Fruit fly (Drosophila melanogaster) whole organism, wandering third instar larva: Measurements from ENCODE around the gene CG18262.

Experiments used
- CrebA ChIP-seq: fragments of 200-800 bp; sonication (Bioruptor generic); optimal IDR thresholded peaks from 2 replicates; lab custom pipeline; 2016; ENCODE audit warnings: missing biosample characterization, mild to moderate bottlenecking, missing genetic modification characterization, borderline replicate concordance
- Dfd ChIP-seq: fragments of >200 bp; optimal IDR thresholded peaks from 2 replicates; lab custom pipeline; 2017; ENCODE audit warnings: missing biosample characterization, missing genetic modification characterization
- Dif ChIP-seq: fragments of 200-275, 200-300 bp; sonication (Bioruptor generic); optimal IDR thresholded peaks from 2 replicates; lab custom pipeline; 2018; ENCODE audit warnings: missing biosample characterization, missing genetic modification characterization; ENCODE audit not compliant: partially characterized antibody
- GATAd ChIP-seq: sonication (Bioruptor generic); optimal IDR thresholded peaks from 2 replicates; lab custom pipeline; 2016; ENCODE audit warnings: missing biosample characterization, missing genetic modification characterization
- HLH106 ChIP-seq: fragments of 200-800 bp; optimal IDR thresholded peaks from 3 replicates; lab custom pipeline; 2019; ENCODE audit warnings: missing biosample characterization, mild to moderate bottlenecking, missing genetic modification characterization, moderate library complexity
- Hnf4 ChIP-seq: fragments of 200-800 bp; sonication (Bioruptor generic); optimal IDR thresholded peaks from 2 replicates; lab custom pipeline; 2016; ENCODE audit warnings: missing biosample characterization, mild to moderate bottlenecking, missing genetic modification characterization
- Myc ChIP-seq: fragments of >200 bp; optimal IDR thresholded peaks from 2 replicates; lab custom pipeline; 2017
- N ChIP-seq: fragments of >200 bp; optimal IDR thresholded peaks from 2 replicates; lab custom pipeline; 2018; ENCODE audit warnings: missing biosample characterization, missing external identifiers, missing genetic modification characterization
- OdsH ChIP-seq: fragments of 200-800 bp; sonication (Bioruptor generic); optimal IDR thresholded peaks from 2 replicates; lab custom pipeline; 2016; ENCODE audit warnings: missing biosample characterization, mild to moderate bottlenecking, missing genetic modification characterization
- Rel ChIP-seq, 2 experiments: fragments of 200-800 bp; sonication (Bioruptor generic) in 1 of 2; optimal IDR thresholded peaks; 2 replicates in 1 of 2; 3 replicates in 1 of 2; lab custom pipeline; 2016 to 2019; ENCODE audit warnings: mild to moderate bottlenecking in 2 of 2, missing biosample characterization in 2 of 2, missing genetic modification characterization in 2 of 2, moderate library complexity in 1 of 2
- Sp1 ChIP-seq: fragments of 200-800 bp; sonication (Bioruptor generic); optimal IDR thresholded peaks from 3 replicates; lab custom pipeline; 2019; ENCODE audit warnings: missing biosample characterization, mild to moderate bottlenecking, missing genetic modification characterization, moderate library complexity
- dl ChIP-seq, 2 experiments: fragments of 175-275, 200-275 bp in 1 of 2; fragments of 200-275 bp in 1 of 2; sonication (Bioruptor generic); optimal IDR thresholded peaks; lab custom pipeline; 2018; ENCODE audit warnings: mild to moderate bottlenecking in 2 of 2, missing biosample characterization in 2 of 2, missing genetic modification characterization in 2 of 2, moderate library complexity in 2 of 2; ENCODE audit not compliant: partially characterized antibody in 2 of 2, insufficient read depth in 1 of 2
- dmrt93B ChIP-seq: fragments of 200-800 bp; sonication (Bioruptor generic); optimal IDR thresholded peaks from 2 replicates; lab custom pipeline; 2018; ENCODE audit warnings: missing biosample characterization, mild to moderate bottlenecking, missing genetic modification characterization
- dsf ChIP-seq: sonication (Bioruptor generic); optimal IDR thresholded peaks from 2 replicates; lab custom pipeline; 2016; ENCODE audit warnings: missing biosample characterization, missing genetic modification characterization, borderline replicate concordance
- ey ChIP-seq: fragments of 200-800 bp; sonication (Bioruptor generic); optimal IDR thresholded peaks from 2 replicates; lab custom pipeline; 2016; ENCODE audit warnings: missing biosample characterization, missing genetic modification characterization
- foxo ChIP-seq, 2 experiments: fragments of 200-800 bp; sonication (Bioruptor generic); optimal IDR thresholded peaks; 2 replicates in 1 of 2; 3 replicates in 1 of 2; lab custom pipeline; 2016 to 2017; ENCODE audit warnings: missing biosample characterization in 2 of 2, missing genetic modification characterization in 2 of 2
- fru ChIP-seq: fragments of 200-800 bp; sonication (Bioruptor generic); optimal IDR thresholded peaks from 3 replicates; lab custom pipeline; 2016; ENCODE audit warnings: missing biosample characterization, mild to moderate bottlenecking, missing genetic modification characterization
- h ChIP-seq: fragments of 200-800 bp; sonication (Bioruptor generic); optimal IDR thresholded peaks from 3 replicates; lab custom pipeline; 2016; ENCODE audit warnings: missing biosample characterization, mild to moderate bottlenecking, missing genetic modification characterization
- lola ChIP-seq: fragments of >200 bp; optimal IDR thresholded peaks from 2 replicates; lab custom pipeline; 2017; ENCODE audit warnings: missing biosample characterization, missing genetic modification characterization
- rgr ChIP-seq: fragments of 200-800 bp; sonication (Bioruptor generic); optimal IDR thresholded peaks from 3 replicates; lab custom pipeline; 2016; ENCODE audit warnings: missing biosample characterization, mild to moderate bottlenecking, missing genetic modification characterization
- sage ChIP-seq: fragments of 200-800 bp; sonication (Bioruptor generic); optimal IDR thresholded peaks from 2 replicates; lab custom pipeline; 2016; ENCODE audit warnings: missing biosample characterization, mild to moderate bottlenecking, missing genetic modification characterization
- sv ChIP-seq: fragments of 200-800 bp; sonication (Bioruptor generic); optimal IDR thresholded peaks from 3 replicates; lab custom pipeline; 2016; ENCODE audit warnings: missing biosample characterization, missing genetic modification characterization
- tai ChIP-seq: sonication (Bioruptor generic); optimal IDR thresholded peaks from 2 replicates; lab custom pipeline; 2016; ENCODE audit warnings: missing biosample characterization, missing genetic modification characterization
- usp ChIP-seq: fragments of >200 bp; optimal IDR thresholded peaks from 2 replicates; lab custom pipeline; 2017; ENCODE audit warnings: missing biosample characterization, missing genetic modification characterization

CG18262 gene

dm6 chrX:8152718-8153117 is at the start of gene CG18262:
CG18262 (plus strand) TSS chrX:8152948.
- TF ChIP-seq Rel (GFP tag; optimal IDR thresholded peaks at IDR 0.05; lab: Kevin White, UChicago) (no peak), Rel (tag; optimal IDR thresholded peaks at IDR 0.05; lab: Kevin White, UChicago) (peak; percentile 72), GATAd (GFP tag; lab: Kevin White, UChicago) (peak; percentile 5), Dif (GFP tag; lab: Kevin White, UChicago) (no peak)
- TF ChIP-seq, all 38 proteins: peak for 2

dm6 chrX:8106281-8107050 is 46.3 kb upstream of the CG18262 start:
- TF ChIP-seq N (GFP tag; lab: Kevin White, UChicago) = no peak
- TF ChIP-seq h (GFP tag; lab: Kevin White, UChicago) = peak; percentile 12
- peak; percentile 23 for TF ChIP-seq fru (GFP tag; lab: Kevin White, UChicago)
- TF ChIP-seq Rel (GFP tag; optimal IDR thresholded peaks at IDR 0.05; lab: Kevin White, UChicago) = no peak
- peak; percentile 61 for TF ChIP-seq Rel (tag; optimal IDR thresholded peaks at IDR 0.05; lab: Kevin White, UChicago)

dm6 chrX:8107936-8108335 is 44.8 kb upstream of the CG18262 start:
- no peak for TF ChIP-seq tai (GFP tag; lab: Kevin White, UChicago)
- TF ChIP-seq dsf = no peak
- TF ChIP-seq usp (GFP tag; lab: Kevin White, UChicago) = no peak
- no peak for TF ChIP-seq dmrt93B (GFP tag; lab: Kevin White, UChicago)
- TF ChIP-seq Dfd (GFP tag; lab: Kevin White, UChicago) = no peak
- no peak for TF ChIP-seq h (GFP tag; lab: Kevin White, UChicago)
- no peak for TF ChIP-seq fru (GFP tag; lab: Kevin White, UChicago)
- TF ChIP-seq sv = no peak
- no peak for TF ChIP-seq CrebA (GFP tag; lab: Kevin White, UChicago)
- TF ChIP-seq dl (GFP tag; optimal IDR thresholded peaks at IDR 0.05; lab: Kevin White, UChicago; ENCODE audit: insufficient read depth in 1 of 2, partially characterized antibody in 2 of 2) = no peak
- TF ChIP-seq rgr (GFP tag; lab: Kevin White, UChicago) = no peak
- TF ChIP-seq HLH106 (tag; lab: Kevin White, UChicago) = no peak

DNA sequence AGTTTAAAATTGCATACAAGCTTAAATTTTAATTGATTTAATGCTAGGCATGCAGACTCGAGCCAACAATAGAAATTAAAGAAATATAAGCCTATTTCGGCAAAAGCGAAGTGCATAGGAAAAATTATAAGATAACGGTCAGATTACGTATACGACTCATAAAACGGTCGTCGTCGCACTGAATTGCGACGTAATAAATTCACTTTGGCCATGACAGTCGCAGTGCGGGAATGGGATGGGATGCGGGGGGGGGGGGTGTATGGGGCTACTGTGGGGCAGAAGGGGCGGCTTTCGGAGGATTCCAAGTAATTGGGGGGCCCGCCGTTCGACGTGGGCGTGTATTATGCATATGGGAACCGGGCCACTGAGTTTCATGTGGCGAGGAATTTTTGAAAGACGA is 41.8 kb upstream of the CG18262 start:
- TF ChIP-seq Rel (GFP tag; optimal IDR thresholded peaks at IDR 0.05; lab: Kevin White, UChicago) (no peak), Rel (tag; optimal IDR thresholded peaks at IDR 0.05; lab: Kevin White, UChicago) (peak; percentile 62), Myc (lab: Kevin White, UChicago) (no peak), usp (GFP tag; lab: Kevin White, UChicago) (no peak), CrebA (GFP tag; lab: Kevin White, UChicago) (no peak), ey (GFP tag; lab: Kevin White, UChicago) (no peak), sage (no peak)

DNA sequence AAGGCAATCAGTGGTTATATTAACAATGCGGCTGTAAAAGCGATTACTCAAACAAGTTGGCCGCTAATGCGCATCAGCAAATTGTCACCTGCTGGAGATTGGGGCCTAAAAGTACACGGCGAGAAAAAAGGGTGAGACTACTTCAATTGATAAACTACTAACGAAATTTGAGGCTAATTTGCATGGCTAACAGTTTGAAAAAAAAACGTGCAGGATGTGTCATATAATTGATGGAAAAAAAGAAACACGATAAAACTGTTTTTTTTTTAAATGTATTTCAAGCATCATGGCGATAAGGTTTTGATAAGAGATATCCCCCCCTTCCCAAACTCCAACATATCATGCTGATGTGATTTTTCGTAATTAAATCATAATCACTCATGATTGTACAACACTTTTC is 40.0 kb upstream of the CG18262 start:
- no peak for TF ChIP-seq Hnf4 (GFP tag; lab: Kevin White, UChicago)
- TF ChIP-seq OdsH = peak; percentile 20
- peak in 1 of 2 experiments; percentile 58 for TF ChIP-seq foxo (GFP tag; optimal IDR thresholded peaks at IDR 0.05; lab: Kevin White, UChicago)
- TF ChIP-seq Dfd (GFP tag; lab: Kevin White, UChicago) = peak; percentile 40
- TF ChIP-seq GATAd (GFP tag; lab: Kevin White, UChicago) = no peak
- peak; percentile 62 for TF ChIP-seq fru (GFP tag; lab: Kevin White, UChicago)
- TF ChIP-seq rgr (GFP tag; lab: Kevin White, UChicago) = peak; percentile 32
- TF ChIP-seq h (GFP tag; lab: Kevin White, UChicago) = peak; percentile 11
- peak; percentile 27 for TF ChIP-seq Sp1 (GFP tag; lab: Kevin White, UChicago)
- TF ChIP-seq dl (GFP tag; optimal IDR thresholded peaks at IDR 0.05; lab: Kevin White, UChicago; ENCODE audit: insufficient read depth in 1 of 2, partially characterized antibody in 2 of 2) = no peak
- peak; percentile 53 for TF ChIP-seq ey (GFP tag; lab: Kevin White, UChicago)
- no peak for TF ChIP-seq usp (GFP tag; lab: Kevin White, UChicago)
- TF ChIP-seq lola = no peak
